Fruit fly (Drosophila melanogaster) whole organism, pupa: ENCODE results near the gene rempA.

Experiments
- CG14655 ChIP-seq: fragments of 200-800 bp; sonication (Bioruptor generic); optimal IDR thresholded peaks from 3 replicates; lab custom pipeline; 2017; ENCODE audit warnings: mild to moderate bottlenecking, missing biosample characterization, missing genetic modification reagents, missing genetic modification characterization
- CG15710 ChIP-seq: fragments of 200-800 bp; sonication (Bioruptor generic); optimal IDR thresholded peaks from 2 replicates; lab custom pipeline; 2018; ENCODE audit warnings: missing biosample characterization, mild to moderate bottlenecking, missing genetic modification characterization, moderate library complexity
- CG32121 ChIP-seq: fragments of 200-800 bp; sonication (Bioruptor generic); IDR thresholded peaks from 2 replicates; pipeline ENCODE4 v1.3.6; 2022; ENCODE audit warnings: missing biosample characterization, missing genetic modification characterization
- CG34367 ChIP-seq: fragments of 200-800 bp; sonication (Bioruptor generic); optimal IDR thresholded peaks from 2 replicates; lab custom pipeline; 2018; ENCODE audit warnings: missing biosample characterization, mild to moderate bottlenecking, missing genetic modification characterization
- CG9948 ChIP-seq: fragments of 200-800 bp; sonication (Bioruptor generic); optimal IDR thresholded peaks from 2 replicates; lab custom pipeline; 2018; ENCODE audit warnings: missing biosample characterization, mild to moderate bottlenecking, missing genetic modification characterization, moderate library complexity
- D1 ChIP-seq: fragments of 200-800 bp; sonication (Bioruptor generic); optimal IDR thresholded peaks from 2 replicates; lab custom pipeline; 2018; ENCODE audit warnings: missing biosample characterization, mild to moderate bottlenecking, missing genetic modification characterization, moderate library complexity
- Pif1B ChIP-seq: fragments of 200-800 bp; sonication (Bioruptor generic); optimal IDR thresholded peaks from 3 replicates; lab custom pipeline; 2016; ENCODE audit warnings: missing biosample characterization, missing genetic modification characterization
- Snoo ChIP-seq: fragments of 200-800 bp; sonication (Bioruptor generic); optimal IDR thresholded peaks from 3 replicates; lab custom pipeline; 2017; ENCODE audit warnings: missing biosample characterization, mild to moderate bottlenecking, missing genetic modification characterization, inconsistent platforms
- fd96Ca ChIP-seq: fragments of 200-800 bp; sonication (Bioruptor generic); IDR thresholded peaks from 3 replicates; pipeline ENCODE4 v1.3.6; 2022; ENCODE audit warnings: missing biosample characterization, missing genetic modification characterization

- TF ChIP-seq CG14655: peak; percentile 69
- no peak for TF ChIP-seq CG34367 (tag; lab: Kevin White, UChicago)
- no peak for TF ChIP-seq Snoo
- no peak for TF ChIP-seq CG15710 (tag; lab: Kevin White, UChicago)
- peak; percentile 86 for TF ChIP-seq fd96Ca (GFP tag; lab: Robert Waterston, UW)
- TF ChIP-seq D1: no peak
- TF ChIP-seq Pif1B (GFP tag; lab: Kevin White, UChicago): peak; percentile 1
- no peak for TF ChIP-seq CG9948 (tag; lab: Kevin White, UChicago)
- peak; percentile 85 for TF ChIP-seq CG32121
Observed at dm6 chr2L:604060-604459, 44.0 kb upstream of the rempA start.
